Worm (Caenorhabditis elegans) whole organism, late embryonic: ENCODE data around the gene K10C9.4.

Source experiments
- C08G9.2 ChIP-seq: sonication (generic microtip); optimal IDR thresholded peaks from 2 replicates; lab custom pipeline; 2016; ENCODE audit warnings: mild to moderate bottlenecking, missing genetic modification characterization, moderate library complexity, missing compliant biosample characterization
- F13H6.1 ChIP-seq: sonication (generic microtip); optimal IDR thresholded peaks from 2 replicates; lab custom pipeline; 2016; ENCODE audit warnings: missing genetic modification characterization, missing compliant biosample characterization
- K09A11.1 ChIP-seq: sonication (generic microtip); optimal IDR thresholded peaks from 2 replicates; lab custom pipeline; 2017; ENCODE audit warnings: antibody characterized with exemption, mild to moderate bottlenecking, missing genetic modification characterization, missing compliant biosample characterization; ENCODE audit not compliant: insufficient read depth
- T23F11.4 ChIP-seq: fragments of 200-800 bp; sonication (Bioruptor generic); optimal IDR thresholded peaks from 2 replicates; lab custom pipeline; 2018; ENCODE audit warnings: mild to moderate bottlenecking, missing genetic modification characterization, missing compliant biosample characterization
- ahr-1 ChIP-seq: sonication (generic microtip); optimal IDR thresholded peaks from 2 replicates; lab custom pipeline; 2016; ENCODE audit warnings: missing genetic modification characterization, missing compliant biosample characterization
- ama-1 ChIP-seq: fragments of 150-350 bp; optimal IDR thresholded peaks from 2 replicates; lab custom pipeline; 2014
- ceh-19 ChIP-seq: fragments of 200-800 bp; sonication (Bioruptor generic); optimal IDR thresholded peaks from 2 replicates; lab custom pipeline; 2018; ENCODE audit warnings: mild to moderate bottlenecking, missing genetic modification characterization, missing compliant biosample characterization
- ceh-24 ChIP-seq: sonication (generic microtip); optimal IDR thresholded peaks from 2 replicates; lab custom pipeline; 2016; ENCODE audit warnings: mild to moderate bottlenecking, missing genetic modification characterization, missing compliant biosample characterization
- ceh-30 ChIP-seq: fragments of 150-350 bp; optimal IDR thresholded peaks from 2 replicates; lab custom pipeline; 2014; ENCODE audit warnings: missing biosample characterization, missing genetic modification characterization
- ceh-31 ChIP-seq: sonication (generic microtip); optimal IDR thresholded peaks from 2 replicates; lab custom pipeline; 2016; ENCODE audit warnings: missing genetic modification characterization, missing compliant biosample characterization
- ceh-9 ChIP-seq: sonication (generic microtip); optimal IDR thresholded peaks from 2 replicates; lab custom pipeline; 2016; ENCODE audit warnings: mild to moderate bottlenecking, missing genetic modification characterization, inconsistent platforms, missing compliant biosample characterization
- che-1 ChIP-seq: sonication (generic microtip); optimal IDR thresholded peaks from 2 replicates; lab custom pipeline; 2016; ENCODE audit warnings: mild to moderate bottlenecking, missing genetic modification characterization, missing compliant biosample characterization
- dmd-4 ChIP-seq: sonication (generic microtip); optimal IDR thresholded peaks from 2 replicates; lab custom pipeline; 2016; ENCODE audit warnings: borderline replicate concordance, missing genetic modification characterization, missing compliant biosample characterization
- dve-1 ChIP-seq: sonication (generic microtip); optimal IDR thresholded peaks from 2 replicates; lab custom pipeline; 2017; ENCODE audit warnings: antibody characterized with exemption, mild to moderate bottlenecking, missing genetic modification characterization, missing compliant biosample characterization
- elt-2 ChIP-seq: sonication (generic microtip); optimal IDR thresholded peaks from 2 replicates; lab custom pipeline; 2016; ENCODE audit warnings: missing genetic modification reagents, missing genetic modification characterization, missing compliant biosample characterization
- eyg-1 ChIP-seq: sonication (generic microtip); optimal IDR thresholded peaks from 2 replicates; lab custom pipeline; 2016; ENCODE audit warnings: missing genotype, missing genetic modification characterization, missing compliant biosample characterization
- fax-1 ChIP-seq: sonication (generic microtip); optimal IDR thresholded peaks from 2 replicates; lab custom pipeline; 2016; ENCODE audit warnings: missing genotype, missing genetic modification characterization, missing compliant biosample characterization
- hlh-13 ChIP-seq: fragments of 200-800 bp; sonication (Bioruptor generic); optimal IDR thresholded peaks from 2 replicates; lab custom pipeline; 2018; ENCODE audit warnings: mild to moderate bottlenecking, missing genetic modification characterization, missing compliant biosample characterization
- hlh-15 ChIP-seq: sonication (generic microtip); optimal IDR thresholded peaks from 2 replicates; lab custom pipeline; 2016; ENCODE audit warnings: missing genetic modification characterization, missing compliant biosample characterization
- hlh-30 ChIP-seq: sonication (generic microtip); optimal IDR thresholded peaks from 2 replicates; lab custom pipeline; 2017; ENCODE audit warnings: antibody characterized with exemption, missing genetic modification characterization, missing compliant biosample characterization; ENCODE audit not compliant: insufficient read depth
- hlh-8 ChIP-seq: sonication (generic microtip); optimal IDR thresholded peaks from 2 replicates; lab custom pipeline; 2016; ENCODE audit warnings: missing genotype, missing genetic modification characterization, missing compliant biosample characterization
- mec-3 ChIP-seq: sonication (generic microtip); optimal IDR thresholded peaks from 2 replicates; lab custom pipeline; 2016; ENCODE audit warnings: borderline replicate concordance, missing genetic modification characterization, missing compliant biosample characterization
- nhr-232 ChIP-seq: sonication (generic microtip); optimal IDR thresholded peaks from 2 replicates; lab custom pipeline; 2016; ENCODE audit warnings: missing genetic modification characterization, missing compliant biosample characterization
- npax-4 ChIP-seq: sonication (generic microtip); optimal IDR thresholded peaks from 2 replicates; lab custom pipeline; 2016; ENCODE audit warnings: missing genetic modification characterization, missing compliant biosample characterization
- pax-1 ChIP-seq: fragments of 150-350 bp; optimal IDR thresholded peaks from 2 replicates; lab custom pipeline; 2014; ENCODE audit warnings: missing biosample characterization, missing genetic modification characterization
- pha-2 ChIP-seq: sonication (generic microtip); optimal IDR thresholded peaks from 2 replicates; lab custom pipeline; 2017; ENCODE audit warnings: mild to moderate bottlenecking, missing genetic modification characterization, missing compliant biosample characterization
- pqm-1 ChIP-seq: sonication (generic microtip); optimal IDR thresholded peaks from 2 replicates; lab custom pipeline; 2016; ENCODE audit warnings: missing genetic modification characterization, missing compliant biosample characterization
- pros-1 ChIP-seq: fragments of 150-350 bp; optimal IDR thresholded peaks from 2 replicates; lab custom pipeline; 2014; ENCODE audit warnings: missing biosample characterization, missing genetic modification reagents, missing genetic modification characterization
- ref-2 ChIP-seq: sonication (generic microtip); optimal IDR thresholded peaks from 2 replicates; lab custom pipeline; 2016; ENCODE audit warnings: missing genetic modification characterization, missing compliant biosample characterization
- syd-9 ChIP-seq: sonication (generic microtip); optimal IDR thresholded peaks from 2 replicates; lab custom pipeline; 2016; ENCODE audit warnings: mild to moderate bottlenecking, missing genetic modification characterization, moderate library complexity, missing compliant biosample characterization
- tbx-7 ChIP-seq: sonication (generic microtip); optimal IDR thresholded peaks from 2 replicates; lab custom pipeline; 2016; ENCODE audit warnings: missing genotype, missing genetic modification characterization, missing compliant biosample characterization
- unc-42 ChIP-seq: sonication (generic microtip); optimal IDR thresholded peaks from 2 replicates; lab custom pipeline; 2016; ENCODE audit warnings: missing genotype, missing genetic modification characterization, missing compliant biosample characterization
- unc-55 ChIP-seq: sonication (generic microtip); optimal IDR thresholded peaks from 2 replicates; lab custom pipeline; 2017; ENCODE audit warnings: missing biosample characterization, missing genetic modification reagents, missing genetic modification characterization
- zip-5 ChIP-seq: sonication (generic microtip); optimal IDR thresholded peaks from 2 replicates; lab custom pipeline; 2016; ENCODE audit warnings: missing genetic modification characterization, missing compliant biosample characterization

K10C9.4 gene

ce11 chrV:1052559-1053064, at the start of gene K10C9.4:
Gene K10C9.4, minus strand, starts transcription at chrV:1053014.
- TF ChIP-seq T23F11.4 (GFP tag; lab: Kevin White, UChicago): no peak
- peak; percentile 86 for TF ChIP-seq dve-1 (tag; lab: Kevin White, UChicago)

- TF ChIP-seq ceh-30 (tag; lab: Kevin White, UChicago): no peak
- no peak for TF ChIP-seq fax-1 (tag; lab: Kevin White, UChicago)
- TF ChIP-seq pqm-1 (tag; lab: Kevin White, UChicago): no peak
- no peak for TF ChIP-seq pha-2 (tag; lab: Kevin White, UChicago)
- TF ChIP-seq dve-1 (tag; lab: Kevin White, UChicago): no peak
- no peak for TF ChIP-seq eyg-1 (tag; lab: Kevin White, UChicago)
- TF ChIP-seq ama-1: no peak
- TF ChIP-seq ahr-1 (tag; lab: Kevin White, UChicago): no peak
- TF ChIP-seq C08G9.2 (tag; lab: Kevin White, UChicago): no peak
- TF ChIP-seq hlh-8 (tag; lab: Kevin White, UChicago): no peak
- no peak for TF ChIP-seq mec-3 (tag; lab: Kevin White, UChicago)
- no peak for TF ChIP-seq hlh-15 (tag; lab: Kevin White, UChicago)
- TF ChIP-seq dmd-4 (tag; lab: Kevin White, UChicago): no peak
- no peak for TF ChIP-seq pros-1 (tag; lab: Kevin White, UChicago)
- no peak for TF ChIP-seq ceh-9 (tag; lab: Kevin White, UChicago)
Measured at ce11 chrV:1102569-1102968, 49.8 kb upstream of the K10C9.4 start.

DNA sequence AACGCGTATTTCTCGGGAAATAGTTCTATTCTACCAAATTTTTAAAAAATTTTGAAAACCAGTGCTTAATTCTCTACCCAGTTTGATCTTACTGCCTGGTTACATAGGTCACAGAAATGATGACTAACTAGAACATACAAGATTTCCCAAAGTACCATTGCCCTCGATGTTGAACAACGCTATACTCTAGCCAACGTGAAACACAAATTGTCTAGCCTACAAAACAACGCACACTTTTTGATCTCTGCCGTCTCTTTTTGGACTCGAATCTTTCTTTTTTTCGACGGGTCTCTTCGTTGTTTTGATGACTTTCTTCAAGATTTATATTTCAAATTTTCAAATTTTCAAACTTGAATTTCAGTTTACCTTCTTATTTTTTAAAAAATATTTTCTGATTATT, 47.5 kb upstream of the K10C9.4 start, which contains the start of gene Y50D4B.2:
Y50D4B.2 (plus strand) TSS at position 301 of the 400 bp plus-strand sequence.
- no peak for TF ChIP-seq nhr-232 (tag; lab: Kevin White, UChicago)
- TF ChIP-seq syd-9 (tag; lab: Kevin White, UChicago): no peak
- no peak for TF ChIP-seq ceh-31 (tag; lab: Kevin White, UChicago)
- TF ChIP-seq zip-5 (tag; lab: Kevin White, UChicago): no peak
- TF ChIP-seq ceh-24 (tag; lab: Kevin White, UChicago): no peak
- TF ChIP-seq dmd-4 (tag; lab: Kevin White, UChicago): no peak
- TF ChIP-seq hlh-30 (tag; lab: Kevin White, UChicago): no peak
- no peak for TF ChIP-seq elt-2 (tag; lab: Kevin White, UChicago)
- no peak for TF ChIP-seq ceh-19 (GFP tag; lab: Kevin White, UChicago)
- TF ChIP-seq unc-55 (GFP tag; lab: Kevin White, UChicago): no peak
- no peak for TF ChIP-seq npax-4
- TF ChIP-seq ama-1: no peak
- TF ChIP-seq ref-2 (tag; lab: Kevin White, UChicago): no peak
- no peak for TF ChIP-seq tbx-7 (tag; lab: Kevin White, UChicago)
- no peak for TF ChIP-seq F13H6.1 (tag; lab: Kevin White, UChicago)
- no peak for TF ChIP-seq T23F11.4 (GFP tag; lab: Kevin White, UChicago)
- TF ChIP-seq K09A11.1 (tag; lab: Kevin White, UChicago): no peak

DNA sequence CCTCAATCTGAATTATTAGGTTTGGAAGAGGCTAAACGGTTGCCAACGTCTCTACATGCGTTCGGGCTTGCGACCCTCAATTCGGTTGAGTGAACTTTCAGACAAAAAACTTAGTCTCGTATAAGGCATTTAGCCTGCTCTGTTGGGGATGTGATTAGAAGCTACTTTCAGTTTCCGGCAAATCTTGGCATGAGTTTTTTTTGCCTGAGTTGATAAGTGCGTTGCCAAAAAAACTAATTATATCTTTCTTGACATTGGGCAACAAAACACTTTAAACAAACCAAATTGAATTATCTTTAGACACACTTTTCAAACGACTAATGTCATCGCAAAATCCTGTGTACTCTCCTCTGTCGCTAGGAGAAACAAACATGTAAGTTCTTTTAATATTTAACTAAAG, 39.5 kb upstream of the K10C9.4 start, which contains the start of gene Y50D4B.4:
Y50D4B.4 (plus strand) TSS at position 301 of the 400 bp plus-strand sequence.
- TF ChIP-seq zip-5 (tag; lab: Kevin White, UChicago): no peak
- no peak for TF ChIP-seq C08G9.2 (tag; lab: Kevin White, UChicago)
- no peak for TF ChIP-seq hlh-30 (tag; lab: Kevin White, UChicago)
- no peak for TF ChIP-seq ama-1
- no peak for TF ChIP-seq unc-42 (tag; lab: Kevin White, UChicago)
- no peak for TF ChIP-seq ceh-24 (tag; lab: Kevin White, UChicago)
- no peak for TF ChIP-seq T23F11.4 (GFP tag; lab: Kevin White, UChicago)
- no peak for TF ChIP-seq hlh-13
- no peak for TF ChIP-seq pax-1 (tag; lab: Kevin White, UChicago)
- TF ChIP-seq che-1 (tag; lab: Kevin White, UChicago): no peak
- no peak for TF ChIP-seq eyg-1 (tag; lab: Kevin White, UChicago)
- no peak for TF ChIP-seq mec-3 (tag; lab: Kevin White, UChicago)
